Worm (Caenorhabditis elegans) whole organism, late embryonic: ENCODE results near the gene srxa-8.
A peak's percentile ranks its signal among the peaks of the same experiment; 100 is the strongest.

Experiments used
- C08G9.2 ChIP-seq: sonication (generic microtip); optimal IDR thresholded peaks from 2 replicates; lab custom pipeline; 2016; ENCODE audit warnings: mild to moderate bottlenecking, missing genetic modification characterization, moderate library complexity, missing compliant biosample characterization
- C38D4.7 ChIP-seq: fragments of 200-800 bp; sonication (Bioruptor generic); optimal IDR thresholded peaks from 2 replicates; lab custom pipeline; 2018; ENCODE audit warnings: mild to moderate bottlenecking, missing genetic modification characterization, moderate library complexity, missing compliant biosample characterization
- T23F11.4 ChIP-seq: fragments of 200-800 bp; sonication (Bioruptor generic); optimal IDR thresholded peaks from 2 replicates; lab custom pipeline; 2018; ENCODE audit warnings: mild to moderate bottlenecking, missing genetic modification characterization, missing compliant biosample characterization
- ceh-14 ChIP-seq: sonication (generic microtip); optimal IDR thresholded peaks from 2 replicates; lab custom pipeline; 2016; ENCODE audit warnings: missing genotype, missing genetic modification characterization, missing compliant biosample characterization
- ceh-18 ChIP-seq: sonication (generic microtip); optimal IDR thresholded peaks from 2 replicates; lab custom pipeline; 2016; ENCODE audit warnings: missing genetic modification characterization, missing compliant biosample characterization
- ceh-19 ChIP-seq: fragments of 200-800 bp; sonication (Bioruptor generic); optimal IDR thresholded peaks from 2 replicates; lab custom pipeline; 2018; ENCODE audit warnings: mild to moderate bottlenecking, missing genetic modification characterization, missing compliant biosample characterization
- ceh-24 ChIP-seq: sonication (generic microtip); optimal IDR thresholded peaks from 2 replicates; lab custom pipeline; 2016; ENCODE audit warnings: mild to moderate bottlenecking, missing genetic modification characterization, missing compliant biosample characterization
- ceh-34 ChIP-seq: sonication (generic microtip); optimal IDR thresholded peaks from 2 replicates; lab custom pipeline; 2016; ENCODE audit warnings: mild to moderate bottlenecking, missing genetic modification characterization, missing compliant biosample characterization
- ceh-45 ChIP-seq: fragments of 200-800 bp; sonication (Bioruptor generic); IDR thresholded peaks from 2 replicates; pipeline ENCODE4 v1.3.6; 2022; ENCODE audit warnings: missing genetic modification reagents, missing genetic modification characterization, missing compliant biosample characterization
- ceh-48 ChIP-seq: sonication (generic microtip); optimal IDR thresholded peaks from 2 replicates; lab custom pipeline; 2016; ENCODE audit warnings: missing genetic modification characterization, inconsistent platforms, missing compliant biosample characterization
- ceh-9 ChIP-seq: sonication (generic microtip); optimal IDR thresholded peaks from 2 replicates; lab custom pipeline; 2016; ENCODE audit warnings: mild to moderate bottlenecking, missing genetic modification characterization, inconsistent platforms, missing compliant biosample characterization
- che-1 ChIP-seq: sonication (generic microtip); optimal IDR thresholded peaks from 2 replicates; lab custom pipeline; 2016; ENCODE audit warnings: mild to moderate bottlenecking, missing genetic modification characterization, missing compliant biosample characterization
- dmd-4 ChIP-seq: sonication (generic microtip); optimal IDR thresholded peaks from 2 replicates; lab custom pipeline; 2016; ENCODE audit warnings: borderline replicate concordance, missing genetic modification characterization, missing compliant biosample characterization
- elt-2 ChIP-seq: sonication (generic microtip); optimal IDR thresholded peaks from 2 replicates; lab custom pipeline; 2016; ENCODE audit warnings: missing genetic modification reagents, missing genetic modification characterization, missing compliant biosample characterization
- elt-4 ChIP-seq: sonication (generic microtip); optimal IDR thresholded peaks from 2 replicates; lab custom pipeline; 2016; ENCODE audit warnings: missing genetic modification characterization, missing compliant biosample characterization
- ets-4 ChIP-seq: sonication (generic microtip); optimal IDR thresholded peaks from 2 replicates; lab custom pipeline; 2016; ENCODE audit warnings: missing genetic modification characterization, missing compliant biosample characterization
- eyg-1 ChIP-seq: sonication (generic microtip); optimal IDR thresholded peaks from 2 replicates; lab custom pipeline; 2016; ENCODE audit warnings: missing genotype, missing genetic modification characterization, missing compliant biosample characterization
- fax-1 ChIP-seq: sonication (generic microtip); optimal IDR thresholded peaks from 2 replicates; lab custom pipeline; 2016; ENCODE audit warnings: missing genotype, missing genetic modification characterization, missing compliant biosample characterization
- fkh-10 ChIP-seq: fragments of 150-350 bp; optimal IDR thresholded peaks from 2 replicates; lab custom pipeline; 2014; ENCODE audit warnings: missing biosample characterization, missing genetic modification reagents, missing genetic modification characterization
- fkh-6 ChIP-seq: sonication (generic microtip); optimal IDR thresholded peaks from 2 replicates; lab custom pipeline; 2016; ENCODE audit warnings: missing genetic modification characterization, missing compliant biosample characterization
- hlh-13 ChIP-seq: fragments of 200-800 bp; sonication (Bioruptor generic); optimal IDR thresholded peaks from 2 replicates; lab custom pipeline; 2018; ENCODE audit warnings: mild to moderate bottlenecking, missing genetic modification characterization, missing compliant biosample characterization
- hlh-15 ChIP-seq: sonication (generic microtip); optimal IDR thresholded peaks from 2 replicates; lab custom pipeline; 2016; ENCODE audit warnings: missing genetic modification characterization, missing compliant biosample characterization
- hlh-30 ChIP-seq: sonication (generic microtip); optimal IDR thresholded peaks from 2 replicates; lab custom pipeline; 2017; ENCODE audit warnings: antibody characterized with exemption, missing genetic modification characterization, missing compliant biosample characterization; ENCODE audit not compliant: insufficient read depth
- hlh-8 ChIP-seq: sonication (generic microtip); optimal IDR thresholded peaks from 2 replicates; lab custom pipeline; 2016; ENCODE audit warnings: missing genotype, missing genetic modification characterization, missing compliant biosample characterization
- lim-6 ChIP-seq: sonication (generic microtip); optimal IDR thresholded peaks from 2 replicates; lab custom pipeline; 2016; ENCODE audit warnings: missing genetic modification characterization, missing compliant biosample characterization
- mec-3 ChIP-seq: sonication (generic microtip); optimal IDR thresholded peaks from 2 replicates; lab custom pipeline; 2016; ENCODE audit warnings: borderline replicate concordance, missing genetic modification characterization, missing compliant biosample characterization
- nfya-1 ChIP-seq: sonication (generic microtip); optimal IDR thresholded peaks from 2 replicates; lab custom pipeline; 2017; ENCODE audit warnings: missing genetic modification characterization, mild to moderate bottlenecking, missing compliant biosample characterization, antibody characterized with exemption, moderate library complexity
- nhr-11 ChIP-seq: fragments of 150-350 bp; optimal IDR thresholded peaks from 2 replicates; lab custom pipeline; 2014; ENCODE audit warnings: missing biosample characterization, missing genetic modification characterization
- nhr-232 ChIP-seq: sonication (generic microtip); optimal IDR thresholded peaks from 2 replicates; lab custom pipeline; 2016; ENCODE audit warnings: missing genetic modification characterization, missing compliant biosample characterization
- odd-2 ChIP-seq: sonication (generic microtip); optimal IDR thresholded peaks from 2 replicates; lab custom pipeline; 2017; ENCODE audit warnings: antibody characterized with exemption, mild to moderate bottlenecking, missing genetic modification characterization, missing compliant biosample characterization
- pag-3 ChIP-seq: sonication (generic microtip); optimal IDR thresholded peaks from 2 replicates; lab custom pipeline; 2016; ENCODE audit warnings: missing compliant biosample characterization, missing genetic modification characterization, borderline replicate concordance
- pax-1 ChIP-seq: fragments of 150-350 bp; optimal IDR thresholded peaks from 2 replicates; lab custom pipeline; 2014; ENCODE audit warnings: missing biosample characterization, missing genetic modification characterization
- pha-2 ChIP-seq: sonication (generic microtip); optimal IDR thresholded peaks from 2 replicates; lab custom pipeline; 2017; ENCODE audit warnings: mild to moderate bottlenecking, missing genetic modification characterization, missing compliant biosample characterization
- sox-2 ChIP-seq: fragments of 200-800 bp; sonication (Bioruptor generic); IDR thresholded peaks from 2 replicates; pipeline ENCODE4 v1.3.6; 2022; ENCODE audit warnings: missing genetic modification reagents, missing genetic modification characterization, missing compliant biosample characterization
- tbx-7 ChIP-seq: sonication (generic microtip); optimal IDR thresholded peaks from 2 replicates; lab custom pipeline; 2016; ENCODE audit warnings: missing genotype, missing genetic modification characterization, missing compliant biosample characterization
- unc-42 ChIP-seq: sonication (generic microtip); optimal IDR thresholded peaks from 2 replicates; lab custom pipeline; 2016; ENCODE audit warnings: missing genotype, missing genetic modification characterization, missing compliant biosample characterization
- zip-5 ChIP-seq: sonication (generic microtip); optimal IDR thresholded peaks from 2 replicates; lab custom pipeline; 2016; ENCODE audit warnings: missing genetic modification characterization, missing compliant biosample characterization

srxa-8 gene

DNA sequence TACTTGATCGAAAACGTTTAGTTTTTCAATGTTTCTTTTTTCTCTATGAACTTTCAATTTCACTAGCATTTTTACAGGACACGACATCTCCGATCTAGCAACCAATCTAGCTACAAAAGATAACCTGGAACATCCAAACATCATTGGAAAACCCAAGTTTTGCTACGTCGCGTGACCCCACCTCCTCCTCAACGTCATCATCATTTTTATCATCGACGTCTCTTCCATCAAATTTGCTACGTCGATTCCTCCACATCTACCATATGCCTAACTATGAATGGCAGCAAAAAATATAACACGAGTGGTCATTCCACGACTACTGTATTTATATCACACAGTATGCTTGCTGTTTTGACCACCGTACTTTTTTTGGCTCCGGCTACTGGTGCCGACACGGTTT is 14.2 kb upstream of the srxa-8 start, which contains the start of gene F46G10.2:
Gene F46G10.2 (plus strand): TSS at position 78 of the 400 bp plus-strand sequence.
- no peak for TF ChIP-seq ets-4 (tag; lab: Kevin White, UChicago)

DNA sequence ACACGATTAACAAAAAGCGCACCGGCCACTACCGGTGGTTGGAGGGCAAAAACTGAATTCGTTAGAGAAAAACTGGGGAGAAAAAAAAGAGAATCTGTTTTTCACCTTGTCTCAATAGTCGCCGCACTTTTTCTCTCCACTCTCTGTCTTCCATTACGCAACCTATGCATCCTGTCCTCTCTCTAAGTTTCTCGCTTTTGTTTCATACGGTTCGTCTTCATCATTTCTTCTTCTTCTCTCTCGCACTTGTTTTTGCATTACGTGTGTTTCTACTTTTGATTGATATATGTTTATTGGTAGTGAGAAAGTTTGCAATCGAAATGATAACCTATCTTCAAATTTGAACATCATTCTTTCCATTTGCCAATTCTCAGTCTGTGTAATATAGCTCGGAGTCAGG is 11.9 kb upstream of the srxa-8 start:
- TF ChIP-seq ceh-18 (tag; lab: Kevin White, UChicago) (peak; percentile 22), che-1 (tag; lab: Kevin White, UChicago) (no peak)

DNA sequence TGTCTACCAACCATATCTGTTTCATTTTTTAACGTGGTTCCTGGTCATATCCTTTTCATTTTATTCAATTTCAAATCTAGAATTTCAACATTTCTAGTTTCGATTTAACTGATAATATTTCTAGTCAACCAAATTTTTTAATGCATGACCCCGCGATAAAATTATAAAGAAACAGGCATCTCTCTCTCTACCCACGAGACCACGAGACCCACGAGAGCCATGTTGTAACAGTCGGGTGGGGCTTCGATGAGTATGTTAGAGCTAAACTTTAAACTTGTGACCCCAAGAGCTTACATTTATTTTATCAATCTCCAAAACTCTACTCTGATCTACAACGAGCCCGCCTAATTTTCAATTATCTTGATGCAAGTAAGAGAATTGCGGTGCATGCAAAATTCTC is 9.7 kb upstream of the srxa-8 start:
- TF ChIP-seq C38D4.7 (GFP tag; lab: Kevin White, UChicago) (no peak), ceh-9 (tag; lab: Kevin White, UChicago) (no peak), fkh-6 (no peak), pax-1 (tag; lab: Kevin White, UChicago) (no peak), pag-3 (tag; lab: Kevin White, UChicago) (no peak), elt-2 (no peak), unc-42 (no peak), ceh-34 (tag; lab: Kevin White, UChicago) (no peak), ceh-24 (no peak), ceh-19 (GFP tag; lab: Kevin White, UChicago) (no peak), ceh-45 (GFP tag; lab: Robert Waterston, UW) (no peak), lim-6 (no peak), che-1 (tag; lab: Kevin White, UChicago) (no peak), C08G9.2 (tag; lab: Kevin White, UChicago) (no peak), pha-2 (tag; lab: Kevin White, UChicago) (no peak), hlh-8 (no peak), fkh-10 (GFP tag; lab: Kevin White, UChicago) (no peak), T23F11.4 (GFP tag; lab: Kevin White, UChicago) (no peak)

DNA sequence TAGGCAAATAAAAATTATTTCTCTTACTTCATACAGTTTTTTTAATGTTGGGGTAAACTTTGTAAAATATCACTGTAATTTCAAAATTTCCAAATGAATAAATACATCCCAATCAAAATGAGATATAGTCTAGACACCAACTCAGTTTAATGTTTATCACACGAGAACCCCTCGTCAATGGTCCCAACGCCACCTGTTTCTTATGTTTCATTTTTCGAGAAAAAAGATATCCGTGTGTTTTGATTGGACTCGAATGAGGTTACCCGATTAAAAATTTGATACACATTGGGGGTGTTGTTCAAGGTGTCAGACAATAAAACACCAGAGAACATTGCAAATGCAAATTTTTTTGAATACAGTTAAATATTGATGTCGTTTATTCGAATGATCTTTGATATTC is 8.9 kb upstream of the srxa-8 start:
- no peak for TF ChIP-seq hlh-13

DNA sequence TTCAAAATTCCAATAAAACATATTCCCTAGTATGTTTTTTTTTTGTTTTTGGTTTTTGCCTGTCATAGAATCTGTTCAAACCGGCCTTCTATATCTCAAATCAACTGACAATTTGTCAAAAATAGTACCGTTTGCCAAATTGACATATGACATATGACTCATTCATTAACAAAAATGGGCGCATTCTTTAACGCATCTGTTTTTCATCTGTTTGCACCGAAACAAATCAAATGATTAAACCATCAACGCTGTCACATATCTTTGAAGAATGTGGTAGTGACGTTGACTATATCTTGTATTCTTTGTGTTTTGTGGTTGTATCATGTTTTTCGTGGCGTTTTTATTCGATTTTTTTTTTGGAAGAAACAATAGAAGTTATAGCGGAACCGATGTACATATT is 6.4 kb upstream of the srxa-8 start:
- TF ChIP-seq nhr-232 (tag; lab: Kevin White, UChicago) (no peak), hlh-15 (no peak), T23F11.4 (GFP tag; lab: Kevin White, UChicago) (no peak), zip-5 (tag; lab: Kevin White, UChicago) (no peak)
- TF ChIP-seq, all 69 proteins: peak for 0

DNA sequence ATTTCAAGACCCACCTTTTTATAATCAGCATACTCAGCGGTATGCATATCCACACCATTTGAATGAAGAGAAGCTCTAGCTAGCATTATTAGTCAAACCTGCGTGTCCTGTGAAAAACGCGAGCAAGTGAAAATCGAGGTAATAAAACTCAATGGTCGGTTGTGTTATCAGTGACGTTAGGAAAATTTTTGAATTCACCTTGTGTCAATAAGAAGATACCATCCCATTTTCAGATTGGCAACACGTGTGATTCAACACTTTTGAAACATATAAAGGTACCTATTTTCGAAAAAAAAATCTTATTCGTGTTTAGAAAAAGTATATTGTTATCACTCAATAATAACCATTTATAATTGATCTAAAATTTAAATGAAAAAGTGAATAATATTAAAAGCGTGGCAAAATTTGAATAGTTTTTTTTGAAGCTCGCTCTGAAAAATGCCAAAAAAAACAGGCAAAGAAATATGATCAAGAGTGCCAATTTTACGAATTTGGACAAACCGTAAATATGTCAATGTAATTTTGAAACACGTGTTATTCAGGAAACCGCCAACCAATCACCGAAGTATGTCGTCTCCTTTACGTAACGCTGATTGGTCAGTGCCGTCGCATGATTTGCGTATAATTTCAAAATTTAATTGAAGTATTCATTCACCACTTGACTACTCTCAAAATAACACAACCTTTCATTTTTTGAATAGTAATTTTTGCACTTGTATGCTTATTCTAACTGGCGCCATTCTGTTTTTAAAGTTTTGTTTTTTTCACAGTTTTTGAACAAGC is 3.2 kb upstream of the srxa-8 start, which contains the start of gene F46G10.1:
Gene F46G10.1 (minus strand): TSS at position 115 of the 783 bp plus-strand sequence.
- TF ChIP-seq nfya-1 (tag; lab: Kevin White, UChicago): peak; percentile 30
- no peak for TF ChIP-seq ceh-19 (GFP tag; lab: Kevin White, UChicago)
- no peak for TF ChIP-seq eyg-1 (tag; lab: Kevin White, UChicago)

DNA sequence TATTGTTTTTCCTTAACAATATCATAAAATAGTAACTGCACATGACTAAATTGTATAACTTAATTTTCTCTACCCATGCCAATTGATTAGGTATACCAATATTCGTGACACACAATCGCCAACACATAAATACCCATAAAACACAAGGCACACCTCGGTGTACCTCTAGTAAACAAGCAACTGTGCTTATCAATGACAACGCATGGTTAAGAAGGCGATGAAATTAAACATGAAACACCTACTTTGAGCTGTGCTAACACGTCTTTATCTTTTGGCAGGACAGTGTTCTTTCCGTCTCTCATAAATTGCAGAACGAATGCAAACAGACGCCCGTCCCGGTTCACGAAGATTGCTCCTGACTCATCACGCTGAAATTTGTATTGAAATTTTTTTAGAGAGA is 2.1 kb upstream of the srxa-8 start:
- TF ChIP-seq ets-4 (tag; lab: Kevin White, UChicago) (no peak), elt-2 (peak; percentile 40)

DNA sequence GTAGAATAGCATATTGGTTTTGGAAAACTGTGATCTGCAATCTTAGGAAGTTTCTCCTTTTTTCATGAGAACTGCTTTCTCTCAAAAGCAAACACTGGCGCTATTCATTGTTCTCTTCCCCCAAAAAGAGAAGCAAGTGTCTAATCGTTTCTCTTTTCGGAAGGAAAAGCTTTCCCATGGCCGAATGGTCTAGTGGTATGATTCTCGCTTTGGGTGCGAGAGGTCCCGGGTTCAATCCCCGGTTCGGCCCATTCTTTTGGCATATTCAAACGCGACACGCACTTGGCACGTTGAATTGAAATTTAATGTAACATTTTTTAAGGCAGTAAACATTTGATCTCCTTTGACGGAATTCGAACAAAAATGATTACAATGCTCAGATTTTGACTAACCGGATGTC is 793 bp downstream of the srxa-8 start:
- TF ChIP-seq nhr-11 (tag; lab: Kevin White, UChicago) (no peak), hlh-30 (no peak), mec-3 (tag; lab: Kevin White, UChicago) (no peak), tbx-7 (no peak), ceh-48 (no peak), sox-2 (GFP tag; lab: Robert Waterston, UW) (no peak), odd-2 (no peak), ceh-24 (no peak), dmd-4 (tag; lab: Kevin White, UChicago) (no peak), fax-1 (tag; lab: Kevin White, UChicago) (no peak), zip-5 (tag; lab: Kevin White, UChicago) (no peak), elt-4 (tag; lab: Kevin White, UChicago) (no peak), ceh-18 (tag; lab: Kevin White, UChicago) (no peak), lim-6 (no peak), ceh-14 (tag; lab: Kevin White, UChicago) (no peak), hlh-15 (no peak)
